Fruit fly (Drosophila melanogaster): ENCODE data around the gene betaTub85D.
A peak's percentile ranks its signal among the peaks of the same experiment; 100 is the strongest.

betaTub85D gene

DNA sequence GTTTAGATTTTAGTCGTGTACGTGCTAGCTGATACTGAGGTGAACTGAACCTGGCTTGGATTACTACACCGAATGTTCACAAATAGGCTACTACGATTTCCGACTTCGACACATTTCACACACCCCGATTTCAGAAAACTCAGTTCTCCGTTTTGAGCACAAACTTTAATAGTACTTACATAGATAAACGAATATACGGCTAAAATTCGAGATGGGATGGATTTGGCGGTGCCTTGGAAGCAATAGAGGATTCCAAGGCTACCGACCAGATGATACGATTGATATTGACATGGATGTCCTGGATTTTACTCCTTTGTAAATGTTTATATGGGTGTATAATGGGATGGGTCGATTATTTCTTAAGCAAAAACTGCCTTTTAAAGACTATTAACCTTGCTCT is at the start of gene betaTub85D:
Gene betaTub85D (minus strand): TSS at position 101 of the 400 bp plus-strand sequence.
- TF ChIP-seq ovo (GFP tag; optimal IDR thresholded peaks at IDR 0.05): no peak
- TF ChIP-seq CG11617 (GFP tag; optimal IDR thresholded peaks at IDR 0.05): no peak
- TF ChIP-seq CG7101 (tag; optimal IDR thresholded peaks at IDR 0.05): no peak
- no peak for TF ChIP-seq CG14711 (tag; optimal IDR thresholded peaks at IDR 0.05)
- TF ChIP-seq kay (GFP tag; ENCODE audit: borderline replicate concordance): no peak
- no peak for TF ChIP-seq cnc (optimal IDR thresholded peaks at IDR 0.05)
- TF ChIP-seq tj (GFP tag; optimal IDR thresholded peaks at IDR 0.05): no peak
- TF ChIP-seq cic (GFP tag; optimal IDR thresholded peaks at IDR 0.05): no peak
- TF ChIP-seq toe (GFP tag; optimal IDR thresholded peaks at IDR 0.05): no peak
- no peak for TF ChIP-seq CG5204 (GFP tag; optimal IDR thresholded peaks at IDR 0.05)
- no peak for TF ChIP-seq Crg-1 (GFP tag; optimal IDR thresholded peaks at IDR 0.05)
- TF ChIP-seq CG33017 (tag; optimal IDR thresholded peaks at IDR 0.05): no peak

- TF ChIP-seq ovo (GFP tag; optimal IDR thresholded peaks at IDR 0.05) (no peak), CG12768 (GFP tag; optimal IDR thresholded peaks at IDR 0.05) (no peak), toe (GFP tag; optimal IDR thresholded peaks at IDR 0.05) (no peak), cnc (optimal IDR thresholded peaks at IDR 0.05) (no peak), pad (GFP tag; optimal IDR thresholded peaks at IDR 0.05) (no peak), Clk (GFP tag; optimal IDR thresholded peaks at IDR 0.05) (no peak), kay (GFP tag; ENCODE audit: borderline replicate concordance) (no peak), bab1 (GFP tag; optimal IDR thresholded peaks at IDR 0.05) (peak; percentile 33), CG14711 (tag; optimal IDR thresholded peaks at IDR 0.05) (no peak), CG5204 (GFP tag; optimal IDR thresholded peaks at IDR 0.05) (no peak), cic (GFP tag; optimal IDR thresholded peaks at IDR 0.05) (peak; percentile 2), Hr96 (GFP tag; optimal IDR thresholded peaks at IDR 0.05) (no peak), CG7045 (GFP tag; optimal IDR thresholded peaks at IDR 0.05) (no peak), tj (GFP tag; optimal IDR thresholded peaks at IDR 0.05) (no peak), CG1620 (GFP tag; optimal IDR thresholded peaks at IDR 0.05) (no peak), CG7101 (tag; optimal IDR thresholded peaks at IDR 0.05) (no peak), Mnt (GFP tag; optimal IDR thresholded peaks at IDR 0.05) (no peak), Crg-1 (GFP tag; optimal IDR thresholded peaks at IDR 0.05) (no peak)
These were observed 46.3 kb upstream of the betaTub85D start, which contains the start of gene GstZ1 for dm6 chr3R:9456373-9456772. Gene GstZ1, minus strand, starts transcription at chr3R:9456546.

- no peak for TF ChIP-seq CG5204 (GFP tag; optimal IDR thresholded peaks at IDR 0.05)
- TF ChIP-seq CG33017 (tag; optimal IDR thresholded peaks at IDR 0.05): no peak
- TF ChIP-seq toe (GFP tag; optimal IDR thresholded peaks at IDR 0.05): no peak
- no peak for TF ChIP-seq Mnt (GFP tag; optimal IDR thresholded peaks at IDR 0.05)
- no peak for TF ChIP-seq CG7101 (tag; optimal IDR thresholded peaks at IDR 0.05)
- TF ChIP-seq Crg-1 (GFP tag; optimal IDR thresholded peaks at IDR 0.05): no peak
- TF ChIP-seq ovo (GFP tag; optimal IDR thresholded peaks at IDR 0.05): no peak
- no peak for TF ChIP-seq CG14711 (tag; optimal IDR thresholded peaks at IDR 0.05)
- TF ChIP-seq bab1 (GFP tag; optimal IDR thresholded peaks at IDR 0.05): no peak
- no peak for TF ChIP-seq Clk (GFP tag; optimal IDR thresholded peaks at IDR 0.05)
- no peak for TF ChIP-seq CG1620 (GFP tag; optimal IDR thresholded peaks at IDR 0.05)
These were observed 44.9 kb upstream of the betaTub85D start for dm6 chr3R:9454980-9455379.

- no peak for TF ChIP-seq ovo (GFP tag; optimal IDR thresholded peaks at IDR 0.05)
- no peak for TF ChIP-seq pad (GFP tag; optimal IDR thresholded peaks at IDR 0.05)
- no peak for TF ChIP-seq Hr96 (GFP tag; optimal IDR thresholded peaks at IDR 0.05)
- no peak for TF ChIP-seq tj (GFP tag; optimal IDR thresholded peaks at IDR 0.05)
These were observed 40.6 kb upstream of the betaTub85D start for dm6 chr3R:9450672-9451071.

dm6 chr3R:9448320-9448719 is 38.2 kb upstream of the betaTub85D start:
- no peak for TF ChIP-seq Clk (GFP tag; optimal IDR thresholded peaks at IDR 0.05)
- TF ChIP-seq CG1620 (GFP tag; optimal IDR thresholded peaks at IDR 0.05): no peak
- no peak for TF ChIP-seq toe (GFP tag; optimal IDR thresholded peaks at IDR 0.05)
- no peak for TF ChIP-seq CG7101 (tag; optimal IDR thresholded peaks at IDR 0.05)
- no peak for TF ChIP-seq CG33017 (tag; optimal IDR thresholded peaks at IDR 0.05)
- TF ChIP-seq CG7045 (GFP tag; optimal IDR thresholded peaks at IDR 0.05): no peak
- TF ChIP-seq Hr96 (GFP tag; optimal IDR thresholded peaks at IDR 0.05): no peak
- TF ChIP-seq cic (GFP tag; optimal IDR thresholded peaks at IDR 0.05): no peak
- no peak for TF ChIP-seq Crg-1 (GFP tag; optimal IDR thresholded peaks at IDR 0.05)
- TF ChIP-seq Mnt (GFP tag; optimal IDR thresholded peaks at IDR 0.05): no peak
- TF ChIP-seq CG12768 (GFP tag; optimal IDR thresholded peaks at IDR 0.05): no peak
- TF ChIP-seq kay (GFP tag; ENCODE audit: borderline replicate concordance): no peak
- TF ChIP-seq ovo (GFP tag; optimal IDR thresholded peaks at IDR 0.05): no peak
- no peak for TF ChIP-seq CG14711 (tag; optimal IDR thresholded peaks at IDR 0.05)
- no peak for TF ChIP-seq pad (GFP tag; optimal IDR thresholded peaks at IDR 0.05)
- no peak for TF ChIP-seq tj (GFP tag; optimal IDR thresholded peaks at IDR 0.05)

DNA sequence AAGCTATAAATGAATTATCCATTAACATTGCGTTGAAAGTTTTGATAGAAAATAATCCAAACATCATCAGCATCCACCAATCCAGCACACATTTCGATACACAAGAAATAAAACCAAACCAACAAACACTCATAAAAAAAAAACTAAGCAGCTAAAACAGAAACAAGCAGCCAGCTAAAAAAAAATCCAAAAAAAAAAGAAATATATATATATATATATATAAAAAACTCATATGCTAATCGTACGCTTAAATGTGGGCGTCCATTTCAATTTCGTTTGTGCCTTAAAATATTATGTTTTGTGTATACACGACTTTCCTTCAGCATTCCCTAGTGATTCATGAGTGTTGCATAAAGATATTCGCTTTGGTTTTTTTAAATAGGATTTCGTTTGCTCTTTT is 31.9 kb upstream of the betaTub85D start:
- no peak for TF ChIP-seq Crg-1 (GFP tag; optimal IDR thresholded peaks at IDR 0.05)
- TF ChIP-seq CG11617 (GFP tag; optimal IDR thresholded peaks at IDR 0.05): no peak

DNA sequence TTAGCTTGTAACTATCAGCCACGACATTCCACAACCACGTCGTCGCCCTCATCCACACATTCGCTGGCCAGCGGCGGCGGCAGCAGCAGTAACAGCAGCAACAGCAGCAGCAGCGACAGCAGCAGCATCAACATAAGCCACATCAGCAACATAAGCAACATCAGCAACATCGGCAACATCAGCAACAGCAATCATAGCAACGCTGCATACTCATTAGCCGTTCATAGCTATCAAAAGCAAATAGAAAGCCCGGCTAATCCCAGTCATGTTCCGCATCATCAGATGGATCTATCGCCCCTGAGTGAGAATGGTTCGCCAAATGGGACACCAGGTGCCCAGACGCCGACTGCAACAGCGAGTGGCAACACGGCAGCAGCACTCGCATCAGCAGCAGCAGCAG is 31.1 kb upstream of the betaTub85D start:
- TF ChIP-seq Crg-1 (GFP tag; optimal IDR thresholded peaks at IDR 0.05) (no peak), tj (GFP tag; optimal IDR thresholded peaks at IDR 0.05) (no peak), toe (GFP tag; optimal IDR thresholded peaks at IDR 0.05) (no peak), Hr96 (GFP tag; optimal IDR thresholded peaks at IDR 0.05) (no peak), cnc (optimal IDR thresholded peaks at IDR 0.05) (no peak), ovo (GFP tag; optimal IDR thresholded peaks at IDR 0.05) (no peak), pad (GFP tag; optimal IDR thresholded peaks at IDR 0.05) (no peak), CG7101 (tag; optimal IDR thresholded peaks at IDR 0.05) (no peak), Clk (GFP tag; optimal IDR thresholded peaks at IDR 0.05) (no peak), CG33017 (tag; optimal IDR thresholded peaks at IDR 0.05) (no peak), kay (GFP tag; ENCODE audit: borderline replicate concordance) (no peak), CG12768 (GFP tag; optimal IDR thresholded peaks at IDR 0.05) (no peak)

All from whole organism, adult.